Worm (Caenorhabditis elegans): Measurements from ENCODE around the gene mrpl-22.

Gene mrpl-22

ce11 chrIII:10634034-10634433, 18.8 kb downstream of the mrpl-22 start (continued):
- TF ChIP-seq aly-2 (tag; optimal IDR thresholded peaks at IDR 0.05), result no peak
- no peak for TF ChIP-seq zag-1 (tag; optimal IDR thresholded peaks at IDR 0.05)

DNA sequence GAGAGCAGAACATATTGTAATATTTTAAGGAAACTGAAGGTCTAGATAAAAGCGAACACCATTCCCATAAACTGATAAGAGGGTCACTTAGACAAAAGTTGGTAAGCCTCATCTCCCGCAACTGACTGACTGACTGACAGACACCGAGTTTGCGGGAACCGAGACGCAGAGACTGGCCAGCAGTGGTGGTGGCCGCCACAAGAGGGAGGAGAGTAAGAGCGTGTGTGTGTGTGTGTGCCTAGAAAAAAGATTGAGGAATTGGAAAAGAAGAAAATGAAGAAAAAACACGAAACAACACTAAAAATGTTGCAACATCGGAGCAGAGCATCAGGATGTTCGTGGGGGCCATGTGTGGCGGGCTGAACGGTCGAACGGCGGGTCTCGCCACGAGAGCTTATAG, 19.3 kb downstream of the mrpl-22 start:
- TF ChIP-seq C16A3.4 (tag; optimal IDR thresholded peaks at IDR 0.05), result no peak
- TF ChIP-seq rnt-1 (tag; optimal IDR thresholded peaks at IDR 0.05), result peak; percentile 51
- peak in 1 of 3 experiments; percentile 2 for TF ChIP-seq ceh-82 (tag; optimal IDR thresholded peaks at IDR 0.05)
- TF ChIP-seq unc-62 (GFP tag; optimal IDR thresholded peaks at IDR 0.05), result no peak
- no peak for TF ChIP-seq lir-3 (tag; optimal IDR thresholded peaks at IDR 0.05; ENCODE audit: poor library complexity)
- no peak for TF ChIP-seq efl-1 (optimal IDR thresholded peaks at IDR 0.05)
- peak in 1 of 2 experiments; percentile 53 for TF ChIP-seq efl-1 (GFP tag; optimal IDR thresholded peaks at IDR 0.05 in 1 of 2)

DNA sequence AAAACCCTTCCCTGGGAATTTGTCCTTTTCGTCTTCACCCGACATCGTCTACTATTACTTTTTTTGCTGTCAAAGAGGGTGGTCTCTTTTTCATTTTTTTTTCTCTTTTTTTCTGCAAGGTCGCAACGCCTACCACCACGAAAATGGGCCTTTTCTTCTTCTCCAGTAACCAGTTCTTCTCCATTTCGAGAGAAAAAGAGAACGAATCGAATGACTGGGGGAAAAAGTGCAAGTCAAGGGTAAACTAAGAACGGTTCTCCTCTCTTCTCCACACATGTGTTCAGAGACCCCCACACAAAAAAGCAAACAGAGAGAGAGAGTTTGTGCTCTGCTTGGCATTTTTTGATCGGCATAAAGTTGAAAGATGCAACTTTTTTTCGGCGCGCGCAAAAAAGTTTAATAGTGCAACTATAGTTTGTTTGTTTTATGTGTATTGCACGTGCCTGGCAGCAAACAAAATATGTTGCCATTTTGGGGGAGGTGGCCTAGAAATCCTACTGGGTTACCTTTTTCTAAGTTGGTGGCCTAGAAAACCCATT, 21.3 kb downstream of the mrpl-22 start:
- TF ChIP-seq lin-14 (GFP tag; optimal IDR thresholded peaks at IDR 0.05) (peak; percentile 61), nhr-85 (tag) (peak; percentile 3), lsy-2 (tag; optimal IDR thresholded peaks at IDR 0.05) (no peak), nhr-71 (tag; optimal IDR thresholded peaks at IDR 0.05) (peak; percentile 7), lin-13 (GFP tag; optimal IDR thresholded peaks at IDR 0.05) (no peak), efl-3 (GFP tag; optimal IDR thresholded peaks at IDR 0.05) (no peak), mep-1 (tag; optimal IDR thresholded peaks at IDR 0.05) (peak; percentile 12), efl-1 (optimal IDR thresholded peaks at IDR 0.05) (peak in 1 of 2 experiments; percentile 0), efl-1 (GFP tag; optimal IDR thresholded peaks at IDR 0.05 in 1 of 2) (peak in 1 of 2 experiments; percentile 68), blmp-1 (tag; optimal IDR thresholded peaks at IDR 0.05) (peak; percentile 72), unc-130 (tag; optimal IDR thresholded peaks at IDR 0.05) (no peak), nhr-20 (tag; optimal IDR thresholded peaks at IDR 0.05) (peak; percentile 23), mdl-1 (tag; optimal IDR thresholded peaks at IDR 0.05) (peak in 1 of 2 experiments; percentile 41)

DNA sequence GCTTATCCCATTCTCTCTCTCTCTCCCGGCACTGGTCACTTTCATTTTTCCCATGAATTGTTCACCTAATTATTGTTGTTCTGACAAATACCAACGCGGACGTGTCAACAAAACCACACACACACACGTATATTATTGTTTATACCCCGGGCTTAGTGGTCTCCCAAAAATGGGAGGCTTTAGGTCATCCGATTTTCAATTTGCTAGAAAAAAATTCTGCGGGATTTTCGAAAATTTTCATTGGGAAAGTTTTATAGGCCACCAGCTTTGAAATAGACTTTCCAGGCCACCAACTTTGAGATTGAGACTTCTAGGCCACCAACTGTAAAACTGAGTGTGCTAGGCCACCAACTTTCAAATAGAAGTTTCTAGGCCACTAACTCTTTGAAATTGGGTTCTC, 22.7 kb downstream of the mrpl-22 start:
- no peak for TF ChIP-seq nhr-19 (GFP tag; conservative IDR thresholded peaks at IDR 0.05)
- TF ChIP-seq ceh-88 (GFP tag; IDR thresholded peaks at IDR 0.05), result no peak
- no peak for TF ChIP-seq elt-2 (tag; optimal IDR thresholded peaks at IDR 0.05)
- TF ChIP-seq aly-2 (tag; optimal IDR thresholded peaks at IDR 0.05), result no peak
- peak; percentile 78 for TF ChIP-seq blmp-1 (tag; optimal IDR thresholded peaks at IDR 0.05)

DNA sequence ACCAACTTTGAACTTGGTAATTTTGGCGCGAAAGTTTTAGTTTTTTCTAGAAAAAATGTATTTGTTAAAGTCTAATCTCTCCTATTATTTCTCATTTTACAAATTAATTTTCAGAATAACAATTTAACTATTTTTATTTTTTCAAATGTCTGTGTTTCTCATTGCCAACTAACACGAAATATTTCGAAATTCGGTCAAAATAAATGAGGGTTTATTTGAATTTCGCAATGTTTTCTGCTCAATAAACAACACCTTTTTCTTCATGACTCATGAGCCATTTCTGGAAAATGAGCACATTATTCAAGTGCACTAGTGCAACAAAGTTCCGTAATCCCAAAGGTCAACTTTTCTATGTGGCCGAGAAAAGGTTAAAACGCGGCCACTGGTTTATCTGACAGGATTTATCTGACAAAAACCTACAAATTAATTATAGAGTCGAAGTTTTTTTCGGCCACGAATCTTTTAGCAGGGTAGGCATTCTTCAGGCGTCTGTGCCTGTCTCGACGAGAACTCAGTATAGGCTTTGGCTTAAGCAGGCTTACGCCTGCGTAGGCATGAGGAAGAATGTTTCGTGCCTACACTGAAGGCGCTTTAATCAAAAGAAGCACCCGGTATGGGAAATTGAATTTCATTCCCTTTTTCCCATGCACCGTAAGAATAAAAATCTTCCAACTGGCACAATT, 23.2 kb downstream of the mrpl-22 start, which contains the start of gene Y39A1A.27:
TSS of gene Y39A1A.27 (plus strand) at position 633 of the 683 bp plus-strand sequence.
- TF ChIP-seq ceh-82 (tag; optimal IDR thresholded peaks at IDR 0.05) (peak in 1 of 3 experiments; percentile 1), alr-1 (tag; optimal IDR thresholded peaks at IDR 0.05; ENCODE audit: borderline replicate concordance) (no peak), sox-4 (tag; optimal IDR thresholded peaks at IDR 0.05) (no peak), C04F5.9 (tag; optimal IDR thresholded peaks at IDR 0.05) (no peak), lir-3 (tag; optimal IDR thresholded peaks at IDR 0.05; ENCODE audit: poor library complexity) (no peak), lsy-2 (tag; optimal IDR thresholded peaks at IDR 0.05) (peak in 1 of 2 experiments; percentile 7), hlh-4 (tag; optimal IDR thresholded peaks at IDR 0.05) (no peak), dsc-1 (tag; optimal IDR thresholded peaks at IDR 0.05) (no peak), ceh-63 (GFP tag; optimal IDR thresholded peaks at IDR 0.05) (no peak), fkh-8 (tag; optimal IDR thresholded peaks at IDR 0.05) (no peak)

- TF ChIP-seq nhr-20 (tag; optimal IDR thresholded peaks at IDR 0.05) (peak; percentile 59), vab-15 (tag; optimal IDR thresholded peaks at IDR 0.05) (no peak), mdl-1 (tag; optimal IDR thresholded peaks at IDR 0.05) (peak in 1 of 2 experiments; percentile 67), nhr-85 (tag) (no peak), unc-86 (tag; optimal IDR thresholded peaks at IDR 0.05) (no peak), dpl-1 (GFP tag; optimal IDR thresholded peaks at IDR 0.05) (peak; percentile 88 to 93 (median 90)), lin-13 (GFP tag; optimal IDR thresholded peaks at IDR 0.05) (no peak), hlh-17 (GFP tag; optimal IDR thresholded peaks at IDR 0.05; ENCODE audit: borderline replicate concordance) (no peak), irx-1 (tag; optimal IDR thresholded peaks at IDR 0.05) (no peak), unc-30 (tag; optimal IDR thresholded peaks at IDR 0.05) (no peak), nhr-11 (tag; optimal IDR thresholded peaks at IDR 0.05) (no peak), aha-1 (tag; optimal IDR thresholded peaks at IDR 0.05) (no peak), C16A3.4 (tag; optimal IDR thresholded peaks at IDR 0.05) (peak; percentile 59), pag-3 (tag; optimal IDR thresholded peaks at IDR 0.05; ENCODE audit: borderline replicate concordance, insufficient read depth) (no peak), lsy-2 (tag; optimal IDR thresholded peaks at IDR 0.05) (peak; percentile 98 to 99), zip-4 (GFP tag; optimal IDR thresholded peaks at IDR 0.05) (no peak), sptf-1 (tag; optimal IDR thresholded peaks at IDR 0.05) (no peak)
Observed at ce11 chrIII:10642781-10643180, 27.5 kb downstream of the mrpl-22 start, which contains the start of the genes dhs-11 and orc-1. Gene dhs-11 (minus strand): TSS chrIII:10642865. Gene orc-1 (plus strand): TSS chrIII:10643129.

All from whole organism, L1 larva.